Fruit fly (Drosophila melanogaster) whole organism, embryonic: ENCODE results near the gene CG33647.

ENCODE experiments used
- CG10431 ChIP-seq: fragments of 200-800 bp; sonication (Bioruptor generic); optimal IDR thresholded peaks from 3 replicates; lab custom pipeline; 2018; ENCODE audit warnings: missing biosample characterization, mild to moderate bottlenecking, missing genetic modification characterization
- CG15696 ChIP-seq: fragments of 200-800 bp; sonication (Bioruptor generic); optimal IDR thresholded peaks from 2 replicates; lab custom pipeline; 2019; ENCODE audit warnings: missing biosample characterization, mild to moderate bottlenecking, missing genetic modification characterization, moderate library complexity
- Dip2 ChIP-seq: fragments of 200-800 bp; sonication (Bioruptor generic); IDR thresholded peaks from 2 replicates; pipeline ENCODE4 v1.3.6; 2022; ENCODE audit warnings: missing biosample characterization, missing genetic modification characterization
- E2f1 ChIP-seq: fragments of 200-800 bp; sonication (Bioruptor generic); IDR thresholded peaks from 2 replicates; pipeline ENCODE4 v1.3.6; 2022; ENCODE audit warnings: missing biosample characterization, missing genetic modification characterization
- onecut ChIP-seq: fragments of 200-800 bp; sonication (Bioruptor generic); IDR thresholded peaks from 2 replicates; pipeline ENCODE4 v1.3.6; 2022; ENCODE audit warnings: missing biosample characterization, missing genetic modification characterization
- ro ChIP-seq: fragments of 200-800 bp; sonication (Bioruptor generic); IDR thresholded peaks from 2 replicates; pipeline ENCODE4 v1.3.6; 2022; ENCODE audit warnings: missing biosample characterization, missing genetic modification characterization
- sob ChIP-seq: fragments of 200-800 bp; sonication (Bioruptor generic); IDR thresholded peaks from 2 replicates; pipeline ENCODE4 v1.3.6; 2022; ENCODE audit warnings: missing biosample characterization, missing genetic modification characterization
- trh ChIP-seq: fragments of 200-800 bp; sonication (Bioruptor generic); optimal IDR thresholded peaks from 2 replicates; lab custom pipeline; 2016; ENCODE audit warnings: missing biosample characterization, missing genetic modification characterization

dm6 chr3L:19221455-19221854 is 14.7 kb upstream of the CG33647 start:
- TF ChIP-seq E2f1 (GFP tag; lab: Robert Waterston, UW) (no peak), sob (GFP tag; lab: Robert Waterston, UW) (no peak), CG10431 (GFP tag; lab: Kevin White, UChicago) (no peak), onecut (no peak), CG15696 (tag; lab: Kevin White, UChicago) (no peak), Dip2 (no peak), trh (GFP tag; lab: Kevin White, UChicago) (no peak), ro (GFP tag; lab: Robert Waterston, UW) (no peak)
